Fruit fly (Drosophila melanogaster): ENCODE measurements around the gene zuc.
A peak's percentile ranks its signal among the peaks of the same experiment; 100 is the strongest.

- TF ChIP-seq CG3919 (GFP tag; optimal IDR thresholded peaks at IDR 0.05) (peak; percentile 66), Hr4 (GFP tag; optimal IDR thresholded peaks at IDR 0.05) (peak; percentile 80), vri (GFP tag; optimal IDR thresholded peaks at IDR 0.05) (no peak), CG7368 (GFP tag; optimal IDR thresholded peaks at IDR 0.05) (peak; percentile 56), pdm3 (GFP tag; optimal IDR thresholded peaks at IDR 0.05) (peak; percentile 67), topi (GFP tag; optimal IDR thresholded peaks at IDR 0.05) (peak; percentile 76), Eip93F (GFP tag; optimal IDR thresholded peaks at IDR 0.05) (no peak), CG6808 (GFP tag; optimal IDR thresholded peaks at IDR 0.05) (peak; percentile 82), net (GFP tag; optimal IDR thresholded peaks at IDR 0.05) (peak; percentile 75), CG9139 (GFP tag; optimal IDR thresholded peaks at IDR 0.05) (peak; percentile 70)
Observed at dm6 chr2L:12007331-12007791, 17.7 kb upstream of the zuc start.

Measured in whole organism, prepupa.